Worm (Caenorhabditis elegans): Measurements from ENCODE around the gene pqn-67.

ce11 chrV:12897338-12897737, 26.9 kb upstream of the pqn-67 start:
- TF ChIP-seq ref-1 (GFP tag; conservative IDR thresholded peaks at IDR 0.05) (no peak), flt-1 (GFP tag; IDR thresholded peaks at IDR 0.05) (no peak), tab-1 (GFP tag; IDR thresholded peaks at IDR 0.05) (no peak), ztf-29 (GFP tag; IDR thresholded peaks at IDR 0.05) (no peak)
